Worm (Caenorhabditis elegans) whole organism, L4/young adult: ENCODE data around the gene F54D1.1.
"Not testable (repeated sequence)": the region's sequence is repeated elsewhere in the genome, so short reads cannot be mapped to it uniquely, and the experiment has no call there.

Experiments
- W03F9.2 ChIP-seq: fragments of 150-350 bp; optimal IDR thresholded peaks from 2 replicates; lab custom pipeline; 2014; ENCODE audit warnings: missing biosample characterization, missing genetic modification characterization
- dao-5 ChIP-seq: sonication (generic microtip); optimal IDR thresholded peaks from 2 replicates; lab custom pipeline; 2016; ENCODE audit warnings: missing genotype, missing genetic modification characterization, moderate library complexity, missing compliant biosample characterization
- him-1 ChIP-seq: sonication (generic microtip); optimal IDR thresholded peaks from 2 replicates; lab custom pipeline; 2016; ENCODE audit warnings: missing genotype, missing genetic modification reagents, missing genetic modification characterization, missing compliant biosample characterization

F54D1.1 gene

ce11 chrIV:11261535-11261934 is at the start of gene F54D1.1:
TSS of gene F54D1.1 (plus strand) at chrIV:11261835.
- TF ChIP-seq dao-5 (no peak), him-1 (tag; lab: Kevin White, UChicago) (no peak), W03F9.2 (tag; lab: Kevin White, UChicago) (no peak)

ce11 chrIV:11212978-11213377 is 48.7 kb upstream of the F54D1.1 start:
- no peak for TF ChIP-seq him-1 (tag; lab: Kevin White, UChicago)
- TF ChIP-seq W03F9.2 (tag; lab: Kevin White, UChicago) = no peak
- no peak for TF ChIP-seq dao-5

ce11 chrIV:11218037-11218436 is 43.6 kb upstream of the F54D1.1 start, which contains the start of gene zip-6:
TSS of gene zip-6 (minus strand) at chrIV:11218137.
- TF ChIP-seq dao-5 (no peak), W03F9.2 (tag; lab: Kevin White, UChicago) (no peak), him-1 (tag; lab: Kevin White, UChicago) (no peak)

ce11 chrIV:11223878-11224277 is 37.8 kb upstream of the F54D1.1 start, which contains the start of gene C29F4.3:
TSS of gene C29F4.3 (minus strand) at chrIV:11223978.
- TF ChIP-seq W03F9.2 (tag; lab: Kevin White, UChicago) = no peak
- no peak for TF ChIP-seq him-1 (tag; lab: Kevin White, UChicago)
- TF ChIP-seq dao-5 = no peak

ce11 chrIV:11225206-11225605 is 36.4 kb upstream of the F54D1.1 start, which contains the start of gene col-125:
TSS of gene col-125 (plus strand) at chrIV:11225506.
- TF ChIP-seq dao-5 (no peak), W03F9.2 (tag; lab: Kevin White, UChicago) (no peak), him-1 (tag; lab: Kevin White, UChicago) (no peak)

- no peak for TF ChIP-seq dao-5
- TF ChIP-seq him-1 (tag; lab: Kevin White, UChicago) = no peak
- TF ChIP-seq W03F9.2 (tag; lab: Kevin White, UChicago) = no peak
Measured at ce11 chrIV:11226545-11226944, 35.1 kb upstream of the F54D1.1 start.

ce11 chrIV:11229013-11229412 is 32.6 kb upstream of the F54D1.1 start:
- TF ChIP-seq W03F9.2 (tag; lab: Kevin White, UChicago) = no peak
- no peak for TF ChIP-seq him-1 (tag; lab: Kevin White, UChicago)
- TF ChIP-seq dao-5 = no peak

- TF ChIP-seq W03F9.2 (tag; lab: Kevin White, UChicago) (no peak), him-1 (tag; lab: Kevin White, UChicago) (no peak), dao-5 (no peak)
Measured at ce11 chrIV:11230069-11230468, 31.6 kb upstream of the F54D1.1 start, which contains the start of gene best-7. TSS of gene best-7 (minus strand) at chrIV:11230307.

ce11 chrIV:11231376-11231775 is 30.3 kb upstream of the F54D1.1 start:
- TF ChIP-seq dao-5 (no peak), W03F9.2 (tag; lab: Kevin White, UChicago) (no peak)

- TF ChIP-seq him-1 (tag; lab: Kevin White, UChicago) (no peak), dao-5 (no peak), W03F9.2 (tag; lab: Kevin White, UChicago) (no peak)
Measured at ce11 chrIV:11235755-11236154, 25.9 kb upstream of the F54D1.1 start.

ce11 chrIV:11241368-11241767 is 20.3 kb upstream of the F54D1.1 start, which contains the start of gene C05C12.6:
TSS of gene C05C12.6 (minus strand) at chrIV:11241468.
- TF ChIP-seq dao-5 (no peak), him-1 (tag; lab: Kevin White, UChicago) (no peak), W03F9.2 (tag; lab: Kevin White, UChicago) (no peak)

- no peak for TF ChIP-seq W03F9.2 (tag; lab: Kevin White, UChicago)
- TF ChIP-seq him-1 (tag; lab: Kevin White, UChicago) = no peak
- TF ChIP-seq dao-5 = no peak
Measured at ce11 chrIV:11247434-11247833, 14.2 kb upstream of the F54D1.1 start.

- TF ChIP-seq W03F9.2 (tag; lab: Kevin White, UChicago) = no peak
- no peak for TF ChIP-seq dao-5
- no peak for TF ChIP-seq him-1 (tag; lab: Kevin White, UChicago)
Measured at ce11 chrIV:11248031-11248631, 13.5 kb upstream of the F54D1.1 start, which contains the start of gene C05C12.4. TSS of gene C05C12.4 (minus strand) at chrIV:11248081.

- TF ChIP-seq him-1 (tag; lab: Kevin White, UChicago); W03F9.2 (tag; lab: Kevin White, UChicago); dao-5: not testable (repeated sequence)
Measured at ce11 chrIV:11253689-11254088, 7.9 kb upstream of the F54D1.1 start, which contains the start of gene C05C12.1. TSS of gene C05C12.1 (plus strand) at chrIV:11253989.

- TF ChIP-seq W03F9.2 (tag; lab: Kevin White, UChicago) (no peak), him-1 (tag; lab: Kevin White, UChicago) (no peak), dao-5 (no peak)
Measured at ce11 chrIV:11257476-11257875, 4.2 kb upstream of the F54D1.1 start.
